Worm (Caenorhabditis elegans): ENCODE data around the gene ver-4.

- TF ChIP-seq ama-1 (optimal IDR thresholded peaks at IDR 0.05): no peak
- TF ChIP-seq pes-1 (GFP tag; IDR thresholded peaks at IDR 0.05): no peak
- no peak for TF ChIP-seq hnd-1 (tag; optimal IDR thresholded peaks at IDR 0.05)
These were observed 30.2 kb upstream of the ver-4 start for ce11 chrX:10951922-10952321.
